Worm (Caenorhabditis elegans) whole organism, late embryonic: Measurements from ENCODE around the gene ZK822.1.

Source experiments
- ama-1 ChIP-seq: fragments of 150-350 bp; optimal IDR thresholded peaks from 2 replicates; lab custom pipeline; 2014
- ceh-30 ChIP-seq: fragments of 150-350 bp; optimal IDR thresholded peaks from 2 replicates; lab custom pipeline; 2014; ENCODE audit warnings: missing biosample characterization, missing genetic modification characterization
- ceh-48 ChIP-seq: sonication (generic microtip); optimal IDR thresholded peaks from 2 replicates; lab custom pipeline; 2016; ENCODE audit warnings: missing genetic modification characterization, inconsistent platforms, missing compliant biosample characterization
- ceh-6 ChIP-seq: fragments of 200-800 bp; sonication (Bioruptor generic); optimal IDR thresholded peaks from 2 replicates; lab custom pipeline; 2018; ENCODE audit warnings: mild to moderate bottlenecking, missing genetic modification characterization, missing compliant biosample characterization
- dmd-4 ChIP-seq: sonication (generic microtip); optimal IDR thresholded peaks from 2 replicates; lab custom pipeline; 2016; ENCODE audit warnings: borderline replicate concordance, missing genetic modification characterization, missing compliant biosample characterization
- elt-2 ChIP-seq: sonication (generic microtip); optimal IDR thresholded peaks from 2 replicates; lab custom pipeline; 2016; ENCODE audit warnings: missing genetic modification reagents, missing genetic modification characterization, missing compliant biosample characterization
- elt-4 ChIP-seq: sonication (generic microtip); optimal IDR thresholded peaks from 2 replicates; lab custom pipeline; 2016; ENCODE audit warnings: missing genetic modification characterization, missing compliant biosample characterization
- nhr-232 ChIP-seq: sonication (generic microtip); optimal IDR thresholded peaks from 2 replicates; lab custom pipeline; 2016; ENCODE audit warnings: missing genetic modification characterization, missing compliant biosample characterization
- pha-2 ChIP-seq: sonication (generic microtip); optimal IDR thresholded peaks from 2 replicates; lab custom pipeline; 2017; ENCODE audit warnings: mild to moderate bottlenecking, missing genetic modification characterization, missing compliant biosample characterization
- pha-4 ChIP-seq: fragments of 150-350 bp; optimal IDR thresholded peaks from 2 replicates; lab custom pipeline; 2018; ENCODE audit warnings: missing biosample characterization, missing genetic modification reagents, missing genetic modification characterization
- unc-42 ChIP-seq: sonication (generic microtip); optimal IDR thresholded peaks from 2 replicates; lab custom pipeline; 2016; ENCODE audit warnings: missing genotype, missing genetic modification characterization, missing compliant biosample characterization
- unc-86 ChIP-seq: sonication (generic microtip); optimal IDR thresholded peaks from 2 replicates; lab custom pipeline; 2016; ENCODE audit warnings: missing genetic modification characterization, missing compliant biosample characterization

DNA sequence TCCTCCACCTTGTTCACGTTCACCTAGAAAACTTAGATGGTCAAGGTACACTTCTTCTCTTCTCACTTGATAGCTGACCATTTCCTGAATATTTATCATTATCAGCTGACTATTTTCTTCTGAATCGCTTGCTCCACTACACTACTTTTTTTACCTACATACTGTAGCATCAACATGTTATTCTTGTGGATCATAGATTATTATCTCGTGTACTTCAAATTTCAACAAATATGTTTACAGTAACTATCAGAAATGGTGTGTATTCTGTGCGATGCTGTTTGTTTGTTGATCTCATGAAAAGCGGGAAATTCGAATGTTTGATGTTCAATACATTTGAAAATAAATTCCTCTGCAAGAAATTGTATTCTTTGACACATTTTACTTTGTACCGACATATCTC lies 5.0 kb downstream of the ZK822.1 start, which contains the start of gene ZK822.10:
- TF ChIP-seq ceh-48 (tag; lab: Kevin White, UChicago) = no peak
- TF ChIP-seq elt-4 (tag; lab: Kevin White, UChicago) = no peak
- TF ChIP-seq pha-4 = no peak
- TF ChIP-seq ceh-6 (GFP tag; lab: Kevin White, UChicago) = no peak
- no peak for TF ChIP-seq nhr-232 (tag; lab: Kevin White, UChicago)
- no peak for TF ChIP-seq ama-1 (lab: Kevin White, UChicago)
- TF ChIP-seq pha-2 (tag; lab: Kevin White, UChicago) = no peak
- TF ChIP-seq ceh-30 (tag; lab: Kevin White, UChicago) = no peak
- no peak for TF ChIP-seq dmd-4 (tag; lab: Kevin White, UChicago)
- no peak for TF ChIP-seq elt-2 (tag; lab: Kevin White, UChicago)
- no peak for TF ChIP-seq unc-86 (tag; lab: Kevin White, UChicago)
- TF ChIP-seq unc-42 = no peak
